Comparison of ENCODE assay signal across 2 fruit fly cellular contexts in the genomic region with DNA sequence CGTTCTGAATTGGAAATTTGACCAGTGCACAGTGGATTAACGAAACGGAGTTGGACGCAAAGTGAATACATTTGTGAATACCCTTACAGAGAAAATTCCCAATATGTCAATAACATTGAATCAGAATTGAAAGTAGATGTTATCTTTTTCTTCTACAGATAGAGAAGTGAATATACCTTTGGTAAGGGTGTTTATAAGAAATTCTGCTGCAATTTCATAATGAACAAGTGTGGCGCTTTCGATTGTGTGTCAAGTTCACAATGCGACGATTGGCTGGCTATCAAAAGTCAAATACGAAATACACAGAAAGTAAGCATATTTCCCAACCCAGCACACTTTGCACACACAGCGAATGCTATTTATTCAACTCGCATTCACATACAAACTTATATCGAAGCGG.
TF ChIP-seq lines count a peak whose summit lies in the region.

No protein-coding gene starts in this region.

TF ChIP-seq in whole organism, embryonic, 481 proteins besides CTCF, POLR2A, EP300 and RAD21 (continued from another document and continues in another):
- TF ChIP-seq Oli (tag; optimal IDR thresholded peaks at IDR 0.05; lab: Kevin White, UChicago) (no peak), CG9797 (GFP tag; optimal IDR thresholded peaks at IDR 0.05; lab: Kevin White, UChicago) (no peak), mam (GFP tag; optimal IDR thresholded peaks at IDR 0.05; lab: Kevin White, UChicago) (no peak), CG17359 (tag; optimal IDR thresholded peaks at IDR 0.05; lab: Kevin White, UChicago) (no peak), ewg (GFP tag; optimal IDR thresholded peaks at IDR 0.05; lab: Kevin White, UChicago) (no peak), HmgD (GFP tag; optimal IDR thresholded peaks at IDR 0.05; lab: Kevin White, UChicago) (no peak), cato (GFP tag; optimal IDR thresholded peaks at IDR 0.05; lab: Kevin White, UChicago; ENCODE audit: borderline replicate concordance) (no peak), CG9727 (GFP tag; optimal IDR thresholded peaks at IDR 0.05; lab: Kevin White, UChicago) (no peak), Nf-YC (tag; optimal IDR thresholded peaks at IDR 0.05; lab: Kevin White, UChicago) (no peak), CG34376 (GFP tag; optimal IDR thresholded peaks at IDR 0.05; lab: Kevin White, UChicago) (no peak), ara (GFP tag; IDR thresholded peaks at IDR 0.05; lab: Robert Waterston, UW) (no peak), CG31224 (GFP tag; IDR thresholded peaks at IDR 0.05; lab: Robert Waterston, UW) (no peak), pb (GFP tag; optimal IDR thresholded peaks at IDR 0.05; lab: Kevin White, UChicago) (no peak), CG12942 (GFP tag; optimal IDR thresholded peaks at IDR 0.05; lab: Kevin White, UChicago) (no peak), schlank (tag; optimal IDR thresholded peaks at IDR 0.05; lab: Kevin White, UChicago) (no peak), Kr (GFP tag; optimal IDR thresholded peaks at IDR 0.05; lab: Kevin White, UChicago) (no peak), CG8478 (optimal IDR thresholded peaks at IDR 0.05; lab: Kevin White, UChicago) (no peak), CG7786 (GFP tag; optimal IDR thresholded peaks at IDR 0.05; lab: Kevin White, UChicago) (no peak), Gug (GFP tag; IDR thresholded peaks at IDR 0.05; lab: Robert Waterston, UW) (no peak), chinmo (GFP tag; IDR thresholded peaks at IDR 0.05; lab: Robert Waterston, UW; ENCODE audit: partially characterized antibody) (0 out of 4 replicates have a peak, but pooled peaks have one; percentile 12), HLH3B (GFP tag; IDR thresholded peaks at IDR 0.05; lab: Robert Waterston, UW) (peak; percentile 18; the same call in 1 of the 2 replicates), CG10431 (GFP tag; optimal IDR thresholded peaks at IDR 0.05; lab: Kevin White, UChicago) (no peak), NC2α (GFP tag; optimal IDR thresholded peaks at IDR 0.05; lab: Kevin White, UChicago) (no peak), D19A (tag; optimal IDR thresholded peaks at IDR 0.05; lab: Kevin White, UChicago) (peak; percentile 90), eve (GFP tag; optimal IDR thresholded peaks at IDR 0.05; lab: Kevin White, UChicago) (no peak), CG6791 (GFP tag; IDR thresholded peaks at IDR 0.05; lab: Robert Waterston, UW; ENCODE audit: partially characterized antibody) (no peak), her (GFP tag; optimal IDR thresholded peaks at IDR 0.05; lab: Kevin White, UChicago) (no peak), Mad (GFP tag; optimal IDR thresholded peaks at IDR 0.05; lab: Kevin White, UChicago) (no peak), Meics (GFP tag; optimal IDR thresholded peaks at IDR 0.05; lab: Kevin White, UChicago) (no peak), gem (tag; optimal IDR thresholded peaks at IDR 0.05; lab: Kevin White, UChicago) (peak; percentile 0), disco-r (GFP tag; optimal IDR thresholded peaks at IDR 0.05; lab: Kevin White, UChicago) (no peak), dpn (GFP tag; optimal IDR thresholded peaks at IDR 0.05; lab: Kevin White, UChicago) (peak in 1 of 2 experiments; percentile 9), CG11247 (GFP tag; IDR thresholded peaks at IDR 0.05; lab: Robert Waterston, UW) (no peak), Awh (GFP tag; IDR thresholded peaks at IDR 0.05; lab: Robert Waterston, UW) (no peak), CG7556 (GFP tag; optimal IDR thresholded peaks at IDR 0.05; lab: Kevin White, UChicago) (peak; percentile 11), sqz (GFP tag; optimal IDR thresholded peaks at IDR 0.05; lab: Kevin White, UChicago) (no peak), CG4282 (GFP tag; optimal IDR thresholded peaks at IDR 0.05; lab: Kevin White, UChicago) (no peak), yki (optimal IDR thresholded peaks at IDR 0.05; lab: Kevin White, UChicago) (no peak), sim (GFP tag; IDR thresholded peaks at IDR 0.05; lab: Robert Waterston, UW) (no peak), unpg (GFP tag; optimal IDR thresholded peaks at IDR 0.05; lab: Kevin White, UChicago) (no peak), CG10366 (GFP tag; IDR thresholded peaks at IDR 0.05; lab: Robert Waterston, UW) (no peak), CG1529 (GFP tag; optimal IDR thresholded peaks at IDR 0.05; lab: Kevin White, UChicago) (no peak), Chrac-16 (GFP tag; optimal IDR thresholded peaks at IDR 0.05; lab: Kevin White, UChicago) (no peak), CG32767 (GFP tag; IDR thresholded peaks at IDR 0.05; lab: Robert Waterston, UW) (no peak), CG13287 (GFP tag; IDR thresholded peaks at IDR 0.05; lab: Robert Waterston, UW; ENCODE audit: partially characterized antibody) (no peak), grau (tag; optimal IDR thresholded peaks at IDR 0.05; lab: Kevin White, UChicago) (no peak), ind (GFP tag; optimal IDR thresholded peaks at IDR 0.05; lab: Kevin White, UChicago) (no peak), Nf-YA (GFP tag; IDR thresholded peaks at IDR 0.05; lab: Robert Waterston, UW) (no peak), grn (GFP tag; optimal IDR thresholded peaks at IDR 0.05; lab: Kevin White, UChicago) (no peak), CG1647 (GFP tag; optimal IDR thresholded peaks at IDR 0.05; lab: Kevin White, UChicago) (no peak), CG7928 (GFP tag; optimal IDR thresholded peaks at IDR 0.05; lab: Kevin White, UChicago) (no peak), Xrp1 (GFP tag; IDR thresholded peaks at IDR 0.05; lab: Robert Waterston, UW) (0 out of 2 replicates have a peak, but pooled peaks have one; percentile 10), Pdp1 (GFP tag; optimal IDR thresholded peaks at IDR 0.05; lab: Kevin White, UChicago) (no peak), cwo (GFP tag; optimal IDR thresholded peaks at IDR 0.05; lab: Kevin White, UChicago) (no peak), CG17612 (GFP tag; IDR thresholded peaks at IDR 0.05; lab: Robert Waterston, UW) (no peak), vvl (GFP tag; IDR thresholded peaks at IDR 0.05; lab: Robert Waterston, UW) (peak; percentile 21; the same call in 1 of the 2 replicates), ttk (GFP tag; IDR thresholded peaks at IDR 0.05; lab: Robert Waterston, UW) (no peak), CG33557 (GFP tag; optimal IDR thresholded peaks at IDR 0.05; lab: Kevin White, UChicago) (no peak), tin (GFP tag; optimal IDR thresholded peaks at IDR 0.05; lab: Kevin White, UChicago) (no peak), CG12219 (GFP tag; optimal IDR thresholded peaks at IDR 0.05; lab: Kevin White, UChicago) (no peak), Oaz (GFP tag; IDR thresholded peaks at IDR 0.05; lab: Robert Waterston, UW) (no peak), Camta (GFP tag; optimal IDR thresholded peaks at IDR 0.05; lab: Kevin White, UChicago) (no peak), CG10543 (GFP tag; optimal IDR thresholded peaks at IDR 0.05; lab: Kevin White, UChicago) (no peak), zf30C (GFP tag; optimal IDR thresholded peaks at IDR 0.05; lab: Kevin White, UChicago) (no peak), CG6272 (GFP tag; IDR thresholded peaks at IDR 0.05; lab: Robert Waterston, UW) (no peak), cad (GFP tag; optimal IDR thresholded peaks at IDR 0.05; lab: Kevin White, UChicago) (no peak)

TF ChIP-seq in whole organism, prepupa, 60 proteins besides CTCF, POLR2A, EP300 and RAD21 (continued from another document):
- TF ChIP-seq CG6276 (GFP tag; optimal IDR thresholded peaks at IDR 0.05; lab: Kevin White, UChicago) (no peak), net (GFP tag; optimal IDR thresholded peaks at IDR 0.05; lab: Kevin White, UChicago) (no peak), CG8632 (GFP tag; optimal IDR thresholded peaks at IDR 0.05; lab: Kevin White, UChicago) (no peak), CG32006 (GFP tag; optimal IDR thresholded peaks at IDR 0.05; lab: Kevin White, UChicago) (no peak), eg (GFP tag; IDR thresholded peaks at IDR 0.05; lab: Robert Waterston, UW) (no peak), Hr38 (GFP tag; optimal IDR thresholded peaks at IDR 0.05; lab: Kevin White, UChicago) (no peak), acj6 (GFP tag; optimal IDR thresholded peaks at IDR 0.05; lab: Kevin White, UChicago) (peak; percentile 1), CG11762 (GFP tag; optimal IDR thresholded peaks at IDR 0.05; lab: Kevin White, UChicago; ENCODE audit: insufficient read depth) (no peak), CG6792 (GFP tag; optimal IDR thresholded peaks at IDR 0.05; lab: Kevin White, UChicago) (no peak), vri (GFP tag; optimal IDR thresholded peaks at IDR 0.05; lab: Kevin White, UChicago) (peak; percentile 29)
